Worm (Caenorhabditis elegans): ENCODE data around the gene srx-110.

srx-110 gene

DNA sequence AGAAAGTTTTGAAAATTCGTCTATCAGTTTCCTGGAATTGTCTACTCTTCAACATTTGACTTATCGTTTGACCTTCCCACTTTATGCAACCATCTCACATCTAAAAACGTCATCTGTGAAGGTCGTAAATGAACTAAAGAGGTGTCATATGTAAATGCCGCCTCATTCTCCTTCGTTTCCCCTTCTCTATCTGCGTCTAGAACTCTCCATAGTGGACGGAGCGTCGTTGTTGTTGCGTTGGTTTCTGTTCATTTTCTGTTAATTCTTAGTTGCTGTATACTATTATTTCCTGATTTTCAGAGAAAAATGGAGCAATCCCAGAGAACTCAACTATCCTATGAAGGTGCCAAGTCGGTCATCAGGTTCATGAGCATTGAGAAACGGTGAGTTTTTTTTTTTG is 7.6 kb downstream of the srx-110 start, which contains the start of gene fbxc-52:
Gene fbxc-52, plus strand, starts transcription at position 301 of the 400 bp plus-strand sequence.
- TF ChIP-seq elt-4 (tag; optimal IDR thresholded peaks at IDR 0.05): no peak
- TF ChIP-seq madf-2 (tag; optimal IDR thresholded peaks at IDR 0.05): no peak
- TF ChIP-seq tbx-2 (tag; optimal IDR thresholded peaks at IDR 0.05): no peak
- no peak for TF ChIP-seq ahr-1 (tag; optimal IDR thresholded peaks at IDR 0.05)
- TF ChIP-seq gmeb-2 (tag; optimal IDR thresholded peaks at IDR 0.05): no peak
- TF ChIP-seq ceh-48 (tag; optimal IDR thresholded peaks at IDR 0.05): no peak
- TF ChIP-seq elt-2 (tag; optimal IDR thresholded peaks at IDR 0.05): no peak
- no peak for TF ChIP-seq sox-2 (GFP tag; IDR thresholded peaks at IDR 0.05)
- no peak for TF ChIP-seq dve-1 (tag; optimal IDR thresholded peaks at IDR 0.05)
- no peak for TF ChIP-seq ceh-6 (GFP tag; optimal IDR thresholded peaks at IDR 0.05)
- TF ChIP-seq eyg-1 (tag; optimal IDR thresholded peaks at IDR 0.05): no peak
- TF ChIP-seq Y22D7AL.16 (tag; optimal IDR thresholded peaks at IDR 0.05): no peak
- TF ChIP-seq nhr-232 (tag; optimal IDR thresholded peaks at IDR 0.05): no peak
- TF ChIP-seq pat-9 (tag; optimal IDR thresholded peaks at IDR 0.05): no peak

DNA sequence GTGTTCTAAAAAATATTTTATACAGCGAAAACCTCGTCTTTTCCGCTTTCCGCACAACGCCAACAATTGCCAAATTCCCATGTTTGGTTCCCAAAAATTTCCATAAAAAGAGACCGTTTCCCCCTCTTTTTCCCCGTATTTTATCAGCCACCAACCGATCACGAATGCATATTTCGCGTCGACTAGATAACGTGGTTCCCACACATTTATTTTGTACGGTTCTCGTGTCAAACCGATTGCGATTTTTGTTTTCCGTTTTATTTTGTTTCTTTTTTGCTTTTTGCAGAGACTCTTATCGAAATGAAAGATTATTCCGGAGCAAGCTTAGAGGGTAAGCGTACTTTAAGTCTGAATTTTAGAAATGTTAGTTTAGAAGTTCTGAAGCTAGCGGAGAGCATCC is 11.7 kb downstream of the srx-110 start, which contains the start of gene C46E10.3:
Gene C46E10.3, plus strand, starts transcription at position 301 of the 400 bp plus-strand sequence.
- TF ChIP-seq K09A11.1 (tag; optimal IDR thresholded peaks at IDR 0.05; ENCODE audit: insufficient read depth): no peak
- no peak for TF ChIP-seq F13H6.1 (tag; optimal IDR thresholded peaks at IDR 0.05)
- TF ChIP-seq pha-4 (tag; optimal IDR thresholded peaks at IDR 0.05): no peak
- no peak for TF ChIP-seq unc-55 (GFP tag; optimal IDR thresholded peaks at IDR 0.05)
- no peak for TF ChIP-seq ceh-45 (GFP tag; IDR thresholded peaks at IDR 0.05)
- TF ChIP-seq dmd-4 (tag; optimal IDR thresholded peaks at IDR 0.05; ENCODE audit: borderline replicate concordance): no peak
- TF ChIP-seq hlh-30 (tag; optimal IDR thresholded peaks at IDR 0.05; ENCODE audit: insufficient read depth): no peak
- no peak for TF ChIP-seq pax-1 (tag; optimal IDR thresholded peaks at IDR 0.05)
- TF ChIP-seq C38D4.7 (GFP tag; optimal IDR thresholded peaks at IDR 0.05): no peak
- no peak for TF ChIP-seq ceh-34 (tag; optimal IDR thresholded peaks at IDR 0.05)
- TF ChIP-seq unc-3 (GFP tag; conservative IDR thresholded peaks at IDR 0.05): no peak
- no peak for TF ChIP-seq unc-3 (tag; optimal IDR thresholded peaks at IDR 0.05)
- no peak for TF ChIP-seq ref-2 (tag; optimal IDR thresholded peaks at IDR 0.05)
- no peak for TF ChIP-seq ceh-2 (tag; optimal IDR thresholded peaks at IDR 0.05)

- TF ChIP-seq C38D4.7 (GFP tag; optimal IDR thresholded peaks at IDR 0.05): no peak
- peak; percentile 6 for TF ChIP-seq mec-3 (tag; optimal IDR thresholded peaks at IDR 0.05; ENCODE audit: borderline replicate concordance)
- no peak for TF ChIP-seq hlh-13 (GFP tag; optimal IDR thresholded peaks at IDR 0.05)
Observed at ce11 chrII:3724175-3724715, 14.9 kb downstream of the srx-110 start, which contains the start of gene C46E10.1. Gene C46E10.1 (plus strand): TSS chrII:3724225.

DNA sequence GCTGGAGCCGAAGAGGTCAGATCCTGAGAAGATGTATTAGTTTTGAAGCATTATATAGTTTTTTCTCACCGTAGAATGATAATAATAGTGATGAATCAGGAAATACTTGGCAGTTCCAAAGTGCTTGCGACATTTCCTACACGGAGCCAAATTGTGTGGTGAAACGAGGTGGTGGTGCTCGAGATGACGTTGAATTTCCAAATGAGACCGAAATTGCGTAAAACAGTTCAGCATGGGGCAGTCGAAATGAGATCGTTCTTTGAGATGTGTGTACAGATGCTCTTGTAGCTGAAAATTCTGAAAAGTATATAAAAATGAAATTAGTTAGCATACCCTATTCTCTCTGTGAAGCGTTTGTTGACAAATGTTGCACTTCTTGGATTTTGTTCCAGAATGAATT is 18.6 kb downstream of the srx-110 start, which contains the start of gene C46E10.8:
Gene C46E10.8, minus strand, starts transcription at position 101 of the 400 bp plus-strand sequence.
- TF ChIP-seq ceh-6 (GFP tag; optimal IDR thresholded peaks at IDR 0.05) (no peak), ceh-45 (GFP tag; IDR thresholded peaks at IDR 0.05) (no peak), K02D7.2 (tag; optimal IDR thresholded peaks at IDR 0.05) (no peak), unc-55 (GFP tag; optimal IDR thresholded peaks at IDR 0.05) (no peak), Y22D7AL.16 (tag; optimal IDR thresholded peaks at IDR 0.05) (no peak), hlh-13 (GFP tag; optimal IDR thresholded peaks at IDR 0.05) (no peak), zip-5 (tag; optimal IDR thresholded peaks at IDR 0.05) (no peak), C08G9.2 (tag; optimal IDR thresholded peaks at IDR 0.05) (no peak), K09A11.1 (tag; optimal IDR thresholded peaks at IDR 0.05; ENCODE audit: insufficient read depth) (no peak), ceh-14 (tag; optimal IDR thresholded peaks at IDR 0.05) (no peak), C38D4.7 (GFP tag; optimal IDR thresholded peaks at IDR 0.05) (no peak), che-1 (tag; optimal IDR thresholded peaks at IDR 0.05) (no peak), hlh-30 (tag; optimal IDR thresholded peaks at IDR 0.05; ENCODE audit: insufficient read depth) (no peak), ztf-16 (tag; optimal IDR thresholded peaks at IDR 0.05) (no peak), pha-2 (tag; optimal IDR thresholded peaks at IDR 0.05) (no peak), tbx-7 (tag; optimal IDR thresholded peaks at IDR 0.05) (no peak), nfya-1 (tag; optimal IDR thresholded peaks at IDR 0.05) (no peak)
